Fruit fly (Drosophila melanogaster) whole organism, wandering third instar larva: ENCODE data around the gene arg.

Experiments used
- Hr78 ChIP-seq: fragments of >200 bp; optimal IDR thresholded peaks from 2 replicates; lab custom pipeline; 2017; ENCODE audit warnings: missing biosample characterization, missing genetic modification characterization
- Jra ChIP-seq: sonication (Bioruptor generic); optimal IDR thresholded peaks from 2 replicates; lab custom pipeline; 2016; ENCODE audit warnings: missing biosample characterization, missing genetic modification characterization
- fru ChIP-seq: fragments of 200-800 bp; sonication (Bioruptor generic); optimal IDR thresholded peaks from 3 replicates; lab custom pipeline; 2016; ENCODE audit warnings: missing biosample characterization, mild to moderate bottlenecking, missing genetic modification characterization
- h ChIP-seq: fragments of 200-800 bp; sonication (Bioruptor generic); optimal IDR thresholded peaks from 3 replicates; lab custom pipeline; 2016; ENCODE audit warnings: missing biosample characterization, mild to moderate bottlenecking, missing genetic modification characterization
- psq ChIP-seq: fragments of 200-800 bp; sonication (Bioruptor generic); optimal IDR thresholded peaks from 3 replicates; lab custom pipeline; 2017; ENCODE audit warnings: missing biosample characterization, mild to moderate bottlenecking, missing genetic modification characterization, moderate library complexity
- usp ChIP-seq: fragments of >200 bp; optimal IDR thresholded peaks from 2 replicates; lab custom pipeline; 2017; ENCODE audit warnings: missing biosample characterization, missing genetic modification characterization

- TF ChIP-seq Hr78 (GFP tag; lab: Kevin White, UChicago) (no peak), usp (GFP tag; lab: Kevin White, UChicago) (no peak), h (no peak), fru (GFP tag; lab: Kevin White, UChicago) (no peak), Jra (no peak), psq (no peak)
These were observed 6.4 kb downstream of the arg start for dm6 chrX:515676-516075.
